Fruit fly (Drosophila melanogaster): ENCODE results near the gene Naglu.

DNA sequence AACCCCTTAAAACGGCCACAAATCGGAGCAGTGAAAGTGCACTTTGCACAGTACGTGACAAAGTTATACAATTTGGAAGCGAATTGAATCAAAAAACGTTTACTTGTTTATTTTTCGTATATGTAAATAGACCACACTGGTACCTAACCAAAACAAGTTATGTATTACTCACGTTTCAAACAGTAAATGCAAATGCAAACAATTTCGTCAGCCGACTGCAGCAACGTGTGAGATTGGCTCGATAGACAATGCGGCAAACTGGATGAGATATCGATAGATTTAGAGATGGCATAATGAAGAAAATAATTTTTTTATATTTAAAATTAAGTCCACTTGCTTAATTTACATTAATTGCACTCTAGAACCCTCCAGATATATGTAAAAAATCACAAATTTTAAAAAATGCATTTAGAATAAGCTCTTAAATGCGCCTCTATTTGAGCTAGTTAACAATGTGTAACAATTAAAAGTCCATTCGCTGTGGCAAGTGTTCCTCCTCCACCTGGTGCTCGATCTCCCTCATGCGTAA, 30.1 kb downstream of the Naglu start, which contains the start of gene AlaRS:
- no peak for TF ChIP-seq h (optimal IDR thresholded peaks at IDR 0.05)
- no peak for TF ChIP-seq Sin3A (optimal IDR thresholded peaks at IDR 0.05)
- TF ChIP-seq insv (optimal IDR thresholded peaks at IDR 0.05), result no peak
- TF ChIP-seq Myc (optimal IDR thresholded peaks at IDR 0.05), result no peak
- no peak for TF ChIP-seq ttk (optimal IDR thresholded peaks at IDR 0.05)

All from Kc167 (cell line).